Worm (Caenorhabditis elegans): Measurements from ENCODE around the gene dnj-20.

ce11 chrII:9604063-9604462 lies 19.9 kb downstream of the dnj-20 start:
- TF ChIP-seq ama-1 (optimal IDR thresholded peaks at IDR 0.05), result no peak
- no peak for TF ChIP-seq B0310.2 (tag; optimal IDR thresholded peaks at IDR 0.05)
- no peak for TF ChIP-seq hnd-1 (tag; optimal IDR thresholded peaks at IDR 0.05)
- no peak for TF ChIP-seq tra-4 (tag; optimal IDR thresholded peaks at IDR 0.05)
- TF ChIP-seq flt-1 (GFP tag; IDR thresholded peaks at IDR 0.05), result no peak
- no peak for TF ChIP-seq ets-7 (tag; optimal IDR thresholded peaks at IDR 0.05)
- TF ChIP-seq tbx-37 (GFP tag; conservative IDR thresholded peaks at IDR 0.05), result no peak
- TF ChIP-seq hmg-4 (GFP tag; optimal IDR thresholded peaks at IDR 0.05), result no peak
- no peak for TF ChIP-seq scrt-1 (GFP tag; IDR thresholded peaks at IDR 0.05)
- TF ChIP-seq aly-1 (tag; optimal IDR thresholded peaks at IDR 0.05), result no peak

Data from whole organism, early embryonic.